Worm (Caenorhabditis elegans) whole organism, mixed stage, embryonic: Measurements from ENCODE around the gene Y54G11A.19.

Source experiments
- M03D4.4 ChIP-seq: sonication (generic microtip); optimal IDR thresholded peaks from 2 replicates; lab custom pipeline; 2017; ENCODE audit warnings: mild to moderate bottlenecking, missing genetic modification characterization, missing compliant biosample characterization
- bed-3 ChIP-seq: fragments of 200-800 bp; sonication (Bioruptor generic); optimal IDR thresholded peaks from 3 replicates; lab custom pipeline; 2018; ENCODE audit warnings: mild to moderate bottlenecking, missing genetic modification characterization, moderate library complexity, missing compliant biosample characterization
- blmp-1 ChIP-seq: fragments of 150-350 bp; optimal IDR thresholded peaks from 2 replicates; lab custom pipeline; 2014; ENCODE audit warnings: missing biosample characterization, missing genetic modification characterization
- ceh-39 ChIP-seq: fragments of 150-350 bp; optimal IDR thresholded peaks from 2 replicates; lab custom pipeline; 2014; ENCODE audit warnings: missing biosample characterization, missing genetic modification characterization
- ceh-43 ChIP-seq: fragments of 200-800 bp; sonication (Bioruptor generic); optimal IDR thresholded peaks from 2 replicates; lab custom pipeline; 2018; ENCODE audit warnings: mild to moderate bottlenecking, missing genetic modification characterization, moderate library complexity, missing compliant biosample characterization
- ceh-83 ChIP-seq: fragments of 200-800 bp; sonication (Bioruptor generic); optimal IDR thresholded peaks from 2 replicates; lab custom pipeline; 2018; ENCODE audit warnings: mild to moderate bottlenecking, missing genetic modification characterization, missing compliant biosample characterization
- cnd-1 ChIP-seq: fragments of 200-800 bp; sonication (Bioruptor generic); optimal IDR thresholded peaks from 2 replicates; lab custom pipeline; 2018; ENCODE audit warnings: mild to moderate bottlenecking, missing genetic modification characterization, missing compliant biosample characterization
- drap-1 ChIP-seq: fragments of 200-800 bp; sonication (Bioruptor generic); optimal IDR thresholded peaks from 3 replicates; lab custom pipeline; 2018; ENCODE audit warnings: mild to moderate bottlenecking, missing genetic modification characterization, missing compliant biosample characterization
- elt-1 ChIP-seq: sonication (generic microtip); optimal IDR thresholded peaks from 2 replicates; lab custom pipeline; 2017; ENCODE audit warnings: missing genetic modification characterization, mild to moderate bottlenecking, missing compliant biosample characterization, antibody characterized with exemption, moderate library complexity, borderline replicate concordance; ENCODE audit not compliant: insufficient read depth
- elt-3 ChIP-seq: fragments of 150-350 bp; optimal IDR thresholded peaks from 2 replicates; lab custom pipeline; 2014; ENCODE audit warnings: missing biosample characterization, missing genetic modification characterization
- ham-2 ChIP-seq: fragments of 200-800 bp; sonication (Bioruptor generic); optimal IDR thresholded peaks from 2 replicates; lab custom pipeline; 2018; ENCODE audit warnings: mild to moderate bottlenecking, missing genetic modification characterization, missing compliant biosample characterization
- hlh-1 ChIP-seq: fragments of 150-350 bp; optimal IDR thresholded peaks from 2 replicates; lab custom pipeline; 2014; ENCODE audit warnings: missing biosample characterization, missing genetic modification reagents, missing genetic modification characterization
- lin-13 ChIP-seq: fragments of 150-350 bp; optimal IDR thresholded peaks from 2 replicates; lab custom pipeline; 2014; ENCODE audit warnings: missing biosample characterization, missing genetic modification characterization
- lsy-2 ChIP-seq: fragments of 150-350 bp; optimal IDR thresholded peaks from 2 replicates; lab custom pipeline; 2014; ENCODE audit warnings: missing biosample characterization, missing genetic modification characterization
- mab-5 ChIP-seq: fragments of 150-350 bp; optimal IDR thresholded peaks from 2 replicates; lab custom pipeline; 2014; ENCODE audit warnings: missing biosample characterization, missing genetic modification characterization
- mep-1 ChIP-seq: fragments of 150-350 bp; optimal IDR thresholded peaks from 2 replicates; lab custom pipeline; 2017; ENCODE audit warnings: missing biosample characterization, missing genetic modification reagents, missing genetic modification characterization, inconsistent platforms
- mls-2 ChIP-seq: sonication (generic microtip); optimal IDR thresholded peaks from 2 replicates; lab custom pipeline; 2016; ENCODE audit warnings: mild to moderate bottlenecking, missing genetic modification characterization, moderate library complexity, missing compliant biosample characterization
- nhr-12 ChIP-seq: fragments of 150-350 bp; optimal IDR thresholded peaks from 2 replicates; lab custom pipeline; 2014; ENCODE audit warnings: missing biosample characterization, missing genetic modification characterization
- nhr-2 ChIP-seq: fragments of 150-350 bp; optimal IDR thresholded peaks from 2 replicates; lab custom pipeline; 2014; ENCODE audit warnings: missing biosample characterization, missing genetic modification characterization
- nhr-237 ChIP-seq: fragments of 150-350 bp; optimal IDR thresholded peaks from 2 replicates; lab custom pipeline; 2014; ENCODE audit warnings: missing biosample characterization, missing genetic modification characterization
- nhr-76 ChIP-seq: sonication (generic microtip); optimal IDR thresholded peaks from 2 replicates; lab custom pipeline; 2017; ENCODE audit warnings: missing biosample characterization, missing genetic modification characterization
- pha-4 ChIP-seq: fragments of 150-350 bp; optimal IDR thresholded peaks from 2 replicates; lab custom pipeline; 2018; ENCODE audit warnings: missing biosample characterization, missing genetic modification reagents, missing genetic modification characterization
- sem-2 ChIP-seq: fragments of 200-800 bp; sonication (Bioruptor generic); optimal IDR thresholded peaks from 2 replicates; lab custom pipeline; 2018; ENCODE audit warnings: mild to moderate bottlenecking, missing genetic modification characterization, missing compliant biosample characterization
- tbx-8 ChIP-seq: fragments of 200-800 bp; sonication (Bioruptor generic); optimal IDR thresholded peaks from 2 replicates; lab custom pipeline; 2018; ENCODE audit warnings: mild to moderate bottlenecking, missing genetic modification characterization, moderate library complexity, missing compliant biosample characterization
- unc-120 ChIP-seq: sonication (generic microtip); optimal IDR thresholded peaks from 2 replicates; lab custom pipeline; 2017; ENCODE audit warnings: missing genetic modification characterization, missing compliant biosample characterization; ENCODE audit not compliant: poor library complexity, severe bottlenecking
- unc-39 ChIP-seq: fragments of 150-350 bp; optimal IDR thresholded peaks from 2 replicates; lab custom pipeline; 2014; ENCODE audit warnings: missing biosample characterization, missing genetic modification characterization
- zip-8 ChIP-seq: fragments of 150-350 bp; optimal IDR thresholded peaks from 2 replicates; lab custom pipeline; 2014; ENCODE audit warnings: missing biosample characterization, missing genetic modification characterization
- ztf-11 ChIP-seq: fragments of 150-350 bp; optimal IDR thresholded peaks from 2 replicates; lab custom pipeline; 2014; ENCODE audit warnings: missing biosample characterization, missing genetic modification characterization

Y54G11A.19 gene

DNA sequence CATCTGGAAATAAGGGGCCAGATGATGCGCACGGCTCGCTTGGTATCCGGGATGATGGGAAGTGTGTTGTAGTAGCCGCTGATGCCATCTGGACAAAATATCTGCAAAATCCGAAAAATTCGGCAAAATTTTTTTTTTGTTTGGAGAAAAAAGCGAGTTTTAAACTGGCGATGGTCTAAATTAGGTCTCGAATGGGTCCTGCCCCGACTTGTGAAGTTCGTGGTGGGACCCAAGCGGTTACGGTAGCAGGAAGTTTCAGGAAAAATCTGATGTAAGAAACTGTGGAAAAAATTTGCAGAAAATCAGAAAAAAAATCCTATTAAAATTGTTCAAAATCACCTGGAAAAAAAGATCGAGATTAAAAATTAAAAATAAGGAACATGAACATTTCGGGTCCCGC lies 13.2 kb downstream of the Y54G11A.19 start, which contains the start of gene jmjd-2:
Gene jmjd-2 (minus strand): TSS at position 101 of the 400 bp plus-strand sequence.
- TF ChIP-seq mls-2 (no peak), lsy-2 (tag; lab: Kevin White, UChicago) (no peak), pha-4 (no peak), mep-1 (tag; lab: Kevin White, UChicago) (no peak), elt-1 (tag; lab: Kevin White, UChicago) (no peak), ztf-11 (no peak), drap-1 (GFP tag; lab: Kevin White, UChicago) (no peak), cnd-1 (no peak), nhr-76 (no peak), nhr-12 (no peak), hlh-1 (tag; lab: Kevin White, UChicago) (no peak), unc-39 (tag; lab: Kevin White, UChicago) (no peak), unc-120 (tag; lab: Kevin White, UChicago) (no peak), tbx-8 (GFP tag; lab: Kevin White, UChicago) (no peak), lin-13 (tag; lab: Kevin White, UChicago) (no peak)
- TF ChIP-seq, all 35 proteins: peak for 0

DNA sequence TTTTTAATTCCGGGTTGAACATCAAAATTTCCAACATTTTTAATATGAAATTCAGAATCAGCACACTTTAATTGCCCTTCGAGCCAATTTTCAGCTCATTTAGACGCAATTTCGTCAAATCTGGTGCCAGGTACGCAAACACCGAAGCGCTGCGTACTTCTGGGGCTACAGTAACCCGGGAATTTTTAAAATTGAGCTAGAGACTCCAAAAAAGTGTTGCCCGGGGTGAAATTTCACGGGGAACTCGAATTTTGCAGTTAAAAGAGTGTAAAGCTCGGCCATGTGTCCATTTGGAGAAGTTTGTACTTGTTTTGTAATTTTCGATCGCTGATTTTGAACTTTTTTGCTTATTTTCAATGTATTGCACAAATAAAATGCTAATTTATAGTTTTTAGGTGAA lies 14.4 kb downstream of the Y54G11A.19 start:
- TF ChIP-seq ham-2: no peak
- TF ChIP-seq lsy-2 (tag; lab: Kevin White, UChicago): peak; percentile 29
- TF ChIP-seq, all 35 proteins: peak for 1

DNA sequence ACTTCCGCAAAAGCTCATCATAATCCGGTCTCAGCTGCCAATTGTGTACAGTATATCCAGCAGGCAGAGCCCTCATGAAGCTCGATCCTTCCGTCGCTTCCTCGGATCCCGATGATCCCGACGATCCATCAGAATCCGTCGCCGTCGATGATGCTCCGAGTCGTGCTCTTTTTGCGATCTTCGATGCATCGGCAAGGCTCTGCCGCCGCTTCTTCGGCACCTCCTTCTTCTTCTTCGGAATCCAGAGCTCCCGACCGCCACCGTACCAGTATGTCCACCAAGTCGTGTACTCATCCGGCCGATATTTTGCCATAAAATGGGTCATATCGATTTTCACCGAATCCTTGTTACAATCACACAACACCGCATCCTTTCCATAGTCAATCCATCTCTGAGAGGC lies 16.8 kb downstream of the Y54G11A.19 start:
- TF ChIP-seq pha-4: no peak
- no peak for TF ChIP-seq nhr-2 (tag; lab: Kevin White, UChicago)
- no peak for TF ChIP-seq drap-1 (GFP tag; lab: Kevin White, UChicago)
- no peak for TF ChIP-seq nhr-237 (tag; lab: Kevin White, UChicago)
- no peak for TF ChIP-seq unc-39 (tag; lab: Kevin White, UChicago)
- no peak for TF ChIP-seq hlh-1 (tag; lab: Kevin White, UChicago)
- no peak for TF ChIP-seq unc-120 (tag; lab: Kevin White, UChicago)
- TF ChIP-seq ceh-83 (GFP tag; lab: Kevin White, UChicago): no peak
- TF ChIP-seq mab-5 (tag; lab: Kevin White, UChicago): no peak

DNA sequence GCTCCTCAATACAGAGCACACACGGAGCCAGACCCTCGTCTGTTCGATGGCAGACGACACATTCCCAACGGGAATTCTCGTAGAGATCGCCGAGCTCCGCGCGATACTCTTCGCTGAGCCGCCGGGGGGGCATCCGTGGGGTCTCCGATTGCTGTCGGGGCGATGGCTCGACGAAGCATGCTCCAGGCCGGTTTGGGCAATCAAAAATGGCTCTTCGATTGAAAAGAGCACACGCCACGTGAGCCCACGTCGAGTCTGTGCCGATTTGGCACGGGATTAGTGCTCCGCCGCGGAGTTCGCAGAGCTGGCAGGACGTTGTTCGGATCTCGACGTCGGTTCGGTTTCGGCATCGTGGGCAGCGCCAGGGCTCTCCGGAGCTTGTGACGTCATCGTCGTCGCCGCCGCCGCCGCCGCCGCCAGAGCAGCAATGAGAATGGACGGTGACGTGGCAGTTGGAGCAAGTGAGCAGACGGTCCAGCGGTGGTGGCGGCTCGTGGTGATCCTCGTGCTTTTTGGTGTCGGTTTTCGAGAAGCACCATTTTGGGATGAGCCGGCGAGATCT lies 19.4 kb downstream of the Y54G11A.19 start:
- TF ChIP-seq lsy-2 (tag; lab: Kevin White, UChicago) (no peak), mab-5 (tag; lab: Kevin White, UChicago) (no peak), ham-2 (peak; percentile 13)
- TF ChIP-seq, all 35 proteins: peak for 1

DNA sequence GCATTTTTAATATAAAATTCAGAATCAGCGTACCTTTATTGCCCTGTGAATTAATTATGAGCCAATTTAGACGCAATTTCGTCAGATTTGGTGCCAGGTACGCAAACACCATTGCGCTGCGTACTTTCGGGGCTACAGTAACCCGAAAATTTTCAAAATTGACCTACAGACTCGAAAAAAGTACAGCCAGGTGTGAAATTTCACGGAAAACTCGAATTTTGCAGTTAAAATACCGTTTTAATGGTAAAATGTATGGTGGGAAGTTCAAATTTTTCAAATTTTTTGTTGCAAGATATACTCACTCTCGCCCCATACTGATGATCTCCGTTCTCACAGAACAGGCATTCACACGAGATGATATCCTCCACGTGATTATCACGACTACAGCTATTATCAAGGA lies 20.1 kb downstream of the Y54G11A.19 start:
- TF ChIP-seq ceh-43 (GFP tag; lab: Kevin White, UChicago) (no peak), cnd-1 (no peak), ceh-39 (tag; lab: Kevin White, UChicago) (no peak), drap-1 (GFP tag; lab: Kevin White, UChicago) (no peak), lin-13 (tag; lab: Kevin White, UChicago) (no peak), nhr-76 (no peak), ceh-83 (GFP tag; lab: Kevin White, UChicago) (no peak), pha-4 (no peak), tbx-8 (GFP tag; lab: Kevin White, UChicago) (no peak), M03D4.4 (tag; lab: Kevin White, UChicago) (no peak), nhr-12 (no peak), unc-120 (tag; lab: Kevin White, UChicago) (no peak), bed-3 (GFP tag; lab: Kevin White, UChicago) (no peak)
- TF ChIP-seq, all 35 proteins: peak for 0

DNA sequence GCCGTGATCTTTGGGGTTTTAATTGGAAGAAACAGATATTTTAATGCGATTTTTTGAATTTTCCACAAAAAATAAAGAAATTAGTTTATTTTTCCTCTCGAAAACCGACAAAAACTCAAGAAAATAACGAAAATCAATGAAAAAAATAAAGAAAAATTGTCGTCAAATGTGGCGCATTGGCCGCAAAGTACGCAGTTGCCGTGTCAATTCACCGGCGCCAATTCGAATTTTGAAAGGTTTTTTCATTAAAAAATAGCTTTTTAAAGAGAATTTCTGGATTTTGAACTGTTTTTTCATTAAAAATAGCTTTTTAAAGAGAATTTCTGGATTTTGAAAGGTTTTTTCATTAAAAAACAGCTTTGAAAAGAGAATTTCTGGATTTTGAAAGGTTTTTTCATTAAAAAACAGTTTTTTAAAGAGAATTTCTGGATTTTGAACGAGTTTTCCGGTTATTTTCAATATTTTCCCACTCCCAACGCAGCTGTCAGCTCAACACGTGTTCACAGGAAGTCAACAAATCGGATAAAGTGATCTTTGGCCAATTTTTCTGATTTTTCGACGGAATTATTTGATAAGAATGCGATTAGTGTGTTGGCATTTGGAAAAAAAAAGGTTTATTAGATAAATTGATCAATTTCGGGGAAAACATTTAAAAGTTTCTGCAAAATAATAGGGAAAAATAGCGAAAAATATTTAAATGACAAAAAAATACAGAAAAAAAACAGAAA lies 22.1 kb downstream of the Y54G11A.19 start:
- TF ChIP-seq ceh-39 (tag; lab: Kevin White, UChicago): no peak
- peak; percentile 17 for TF ChIP-seq mep-1 (tag; lab: Kevin White, UChicago)

DNA sequence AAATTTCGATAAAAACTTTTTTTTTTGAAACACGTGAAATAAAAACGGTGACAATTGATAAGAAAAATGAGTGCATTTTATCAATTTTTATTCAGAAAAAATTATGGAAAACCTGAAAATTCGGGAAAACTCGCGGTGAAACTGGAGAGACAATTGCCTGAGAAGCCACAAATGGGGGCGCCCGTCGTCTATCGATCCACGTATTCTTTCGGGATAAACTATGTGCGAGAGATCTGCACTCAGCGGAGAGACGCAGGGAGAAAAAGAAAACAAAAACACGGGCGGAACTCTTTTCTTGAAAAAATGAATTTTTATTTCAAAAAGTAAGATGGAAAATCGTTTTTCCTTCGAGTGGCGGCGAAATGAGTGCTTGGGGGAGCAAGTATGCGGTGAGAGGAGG lies 22.8 kb downstream of the Y54G11A.19 start, which contains the start of gene men-1:
Gene men-1 (minus strand): TSS at position 242 of the 400 bp plus-strand sequence.
- no peak for TF ChIP-seq M03D4.4 (tag; lab: Kevin White, UChicago)
- TF ChIP-seq ham-2: no peak
- TF ChIP-seq elt-1 (tag; lab: Kevin White, UChicago): no peak
- no peak for TF ChIP-seq blmp-1 (tag; lab: Kevin White, UChicago)
- no peak for TF ChIP-seq nhr-76
- no peak for TF ChIP-seq nhr-237 (tag; lab: Kevin White, UChicago)
- no peak for TF ChIP-seq ztf-11
- no peak for TF ChIP-seq zip-8
- no peak for TF ChIP-seq cnd-1
- no peak for TF ChIP-seq elt-3 (tag; lab: Kevin White, UChicago)
- TF ChIP-seq mab-5 (tag; lab: Kevin White, UChicago): no peak
- no peak for TF ChIP-seq sem-2 (GFP tag; lab: Kevin White, UChicago)
- TF ChIP-seq nhr-12: no peak
- no peak for TF ChIP-seq unc-39 (tag; lab: Kevin White, UChicago)
- TF ChIP-seq, all 35 proteins: peak for 0
